Fruit fly (Drosophila melanogaster): Measurements from ENCODE around the gene bbg.

DNA sequence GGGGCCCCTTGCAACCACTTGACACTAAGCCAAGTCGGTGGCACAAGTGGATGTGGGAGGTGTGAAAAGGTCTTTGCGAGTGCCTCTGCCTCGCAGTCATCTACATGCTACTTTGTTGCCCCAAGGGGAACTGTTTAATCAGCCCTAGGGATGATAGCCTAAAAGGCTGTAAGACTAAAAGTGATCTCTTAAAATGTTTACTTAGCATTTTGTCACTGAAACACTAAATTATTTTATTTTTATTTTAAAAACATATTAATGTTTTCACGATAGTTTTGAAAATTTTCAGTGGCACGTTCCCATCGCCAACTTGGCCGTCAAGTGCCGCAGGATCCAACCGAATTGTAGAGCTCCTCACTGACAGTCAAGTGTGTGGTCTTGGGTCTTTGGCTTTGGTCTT is 38.6 kb downstream of the bbg start:
- TF ChIP-seq psq (optimal IDR thresholded peaks at IDR 0.05) (no peak), CG8478 (optimal IDR thresholded peaks at IDR 0.05) (no peak), EcR (GFP tag; optimal IDR thresholded peaks at IDR 0.05) (no peak), usp (GFP tag; optimal IDR thresholded peaks at IDR 0.05) (no peak), pan (optimal IDR thresholded peaks at IDR 0.05) (no peak)

Measured in whole organism.